Fruit fly (Drosophila melanogaster) S2 (cell line): ENCODE results near the gene CG15743.
A peak's percentile ranks its signal among the peaks of the same experiment; 100 is the strongest.

Source experiments
- CG8478 ChIP-seq: fragments of >200 bp; optimal IDR thresholded peaks from 2 replicates; lab custom pipeline; 2018
- CTCF ChIP-seq, 2 experiments: fragments of >200 bp; optimal IDR thresholded peaks; 2 replicates each; lab custom pipeline; 2018

Gene CG15743

dm6 chrX:13285001-13285748 lies at the start of gene CG15743, which contains the start of gene HDAC4:
Gene CG15743 (plus strand): TSS chrX:13285707.
Gene HDAC4 (minus strand): TSS chrX:13285632.
- TF ChIP-seq CG8478 (lab: Kevin White, UChicago) (no peak), CTCF (optimal IDR thresholded peaks at IDR 0.05; lab: Kevin White, UChicago) (no peak)

dm6 chrX:13236516-13237245 lies 48.8 kb upstream of the CG15743 start, which contains the start of gene CG32639:
Gene CG32639 (minus strand): TSS chrX:13236566.
- no peak for TF ChIP-seq CTCF (optimal IDR thresholded peaks at IDR 0.05; lab: Kevin White, UChicago)
- TF ChIP-seq CG8478 (lab: Kevin White, UChicago), result no peak

- TF ChIP-seq CG8478 (lab: Kevin White, UChicago) (no peak), CTCF (optimal IDR thresholded peaks at IDR 0.05; lab: Kevin White, UChicago) (no peak)
Measured at dm6 chrX:13238294-13238917, 47.1 kb upstream of the CG15743 start.

dm6 chrX:13240812-13241211 lies 44.7 kb upstream of the CG15743 start:
- no peak for TF ChIP-seq CTCF (optimal IDR thresholded peaks at IDR 0.05; lab: Kevin White, UChicago)
- no peak for TF ChIP-seq CG8478 (lab: Kevin White, UChicago)

dm6 chrX:13243726-13244323 lies 41.7 kb upstream of the CG15743 start:
- no peak for TF ChIP-seq CG8478 (lab: Kevin White, UChicago)
- TF ChIP-seq CTCF (optimal IDR thresholded peaks at IDR 0.05; lab: Kevin White, UChicago), result no peak

- TF ChIP-seq CG8478 (lab: Kevin White, UChicago) (no peak), CTCF (optimal IDR thresholded peaks at IDR 0.05; lab: Kevin White, UChicago) (no peak)
Measured at dm6 chrX:13244462-13244861, 41.0 kb upstream of the CG15743 start.

- TF ChIP-seq CTCF (optimal IDR thresholded peaks at IDR 0.05; lab: Kevin White, UChicago) (no peak), CG8478 (lab: Kevin White, UChicago) (no peak)
Measured at dm6 chrX:13245767-13246166, 39.7 kb upstream of the CG15743 start.

- no peak for TF ChIP-seq CTCF (optimal IDR thresholded peaks at IDR 0.05; lab: Kevin White, UChicago)
- no peak for TF ChIP-seq CG8478 (lab: Kevin White, UChicago)
Measured at dm6 chrX:13247789-13248188, 37.7 kb upstream of the CG15743 start.

- no peak for TF ChIP-seq CTCF (optimal IDR thresholded peaks at IDR 0.05; lab: Kevin White, UChicago)
Measured at dm6 chrX:13248515-13248914, 37.0 kb upstream of the CG15743 start.

- no peak for TF ChIP-seq CG8478 (lab: Kevin White, UChicago)
- TF ChIP-seq CTCF (optimal IDR thresholded peaks at IDR 0.05; lab: Kevin White, UChicago), result no peak
Measured at dm6 chrX:13249732-13250395, 35.6 kb upstream of the CG15743 start.

- TF ChIP-seq CTCF (optimal IDR thresholded peaks at IDR 0.05; lab: Kevin White, UChicago), result no peak
- TF ChIP-seq CG8478 (lab: Kevin White, UChicago), result no peak
Measured at dm6 chrX:13251310-13251709, 34.2 kb upstream of the CG15743 start.

- TF ChIP-seq CG8478 (lab: Kevin White, UChicago) (no peak), CTCF (optimal IDR thresholded peaks at IDR 0.05; lab: Kevin White, UChicago) (no peak)
Measured at dm6 chrX:13253062-13253724, 32.3 kb upstream of the CG15743 start.

- no peak for TF ChIP-seq CTCF (optimal IDR thresholded peaks at IDR 0.05; lab: Kevin White, UChicago)
- TF ChIP-seq CG8478 (lab: Kevin White, UChicago), result no peak
Measured at dm6 chrX:13254442-13254841, 31.1 kb upstream of the CG15743 start.

- TF ChIP-seq CTCF (optimal IDR thresholded peaks at IDR 0.05; lab: Kevin White, UChicago) (peak; percentile 33 to 46), CG8478 (lab: Kevin White, UChicago) (no peak)
Measured at dm6 chrX:13256967-13257366, 28.5 kb upstream of the CG15743 start.
